Worm (Caenorhabditis elegans): ENCODE measurements around the gene col-187.

Gene col-187

ce11 chrX:16122628-16123027, 49.9 kb downstream of the col-187 start:
- TF ChIP-seq mab-5 (tag; optimal IDR thresholded peaks at IDR 0.05), result no peak
- no peak for TF ChIP-seq nhr-76 (tag; optimal IDR thresholded peaks at IDR 0.05)
- no peak for TF ChIP-seq nhr-12 (tag; optimal IDR thresholded peaks at IDR 0.05)
- no peak for TF ChIP-seq ham-2 (GFP tag; optimal IDR thresholded peaks at IDR 0.05)
- no peak for TF ChIP-seq nhr-28 (tag; optimal IDR thresholded peaks at IDR 0.05)
- no peak for TF ChIP-seq nhr-2 (tag; optimal IDR thresholded peaks at IDR 0.05)
- no peak for TF ChIP-seq ces-1 (GFP tag; optimal IDR thresholded peaks at IDR 0.05)

- TF ChIP-seq snpc-4 (tag; optimal IDR thresholded peaks at IDR 0.05) (no peak), nhr-12 (tag; optimal IDR thresholded peaks at IDR 0.05) (no peak), flh-1 (GFP tag; optimal IDR thresholded peaks at IDR 0.05) (no peak), unc-39 (tag; optimal IDR thresholded peaks at IDR 0.05) (no peak), bed-3 (GFP tag; optimal IDR thresholded peaks at IDR 0.05) (no peak), blmp-1 (tag; optimal IDR thresholded peaks at IDR 0.05) (no peak), ceh-43 (GFP tag; optimal IDR thresholded peaks at IDR 0.05) (no peak), nhr-28 (tag; optimal IDR thresholded peaks at IDR 0.05) (no peak), cnd-1 (tag; optimal IDR thresholded peaks at IDR 0.05) (no peak), mls-2 (tag; optimal IDR thresholded peaks at IDR 0.05) (no peak)
Measured at ce11 chrX:16124290-16124689, 51.6 kb downstream of the col-187 start.
